Worm (Caenorhabditis elegans): ENCODE data around the gene fbxa-169.

The fbxa-169 gene

ce11 chrII:13648230-13648629, at the start of gene fbxa-169:
Gene fbxa-169, plus strand, starts transcription at chrII:13648530.
- TF ChIP-seq xnd-1 (tag; optimal IDR thresholded peaks at IDR 0.05) (no peak), hlh-26 (GFP tag; conservative IDR thresholded peaks at IDR 0.05) (no peak), ztf-25 (GFP tag; IDR thresholded peaks at IDR 0.05) (no peak), snpc-1.3 (tag; optimal IDR thresholded peaks at IDR 0.05; ENCODE audit: insufficient read depth) (no peak), Y53F4B.3 (GFP tag; IDR thresholded peaks at IDR 0.05) (no peak), lsl-1 (GFP tag; optimal IDR thresholded peaks at IDR 0.05) (no peak), D2030.7 (GFP tag; IDR thresholded peaks at IDR 0.05) (no peak), akir-1 (GFP tag; optimal IDR thresholded peaks at IDR 0.05) (no peak), egrh-3 (GFP tag; IDR thresholded peaks at IDR 0.05) (no peak), ztf-26 (tag; optimal IDR thresholded peaks at IDR 0.05) (no peak), dpff-1 (tag; optimal IDR thresholded peaks at IDR 0.05) (no peak), nhr-90 (tag; optimal IDR thresholded peaks at IDR 0.05) (no peak), lin-35 (GFP tag; optimal IDR thresholded peaks at IDR 0.05) (no peak), B0261.1 (tag; optimal IDR thresholded peaks at IDR 0.05) (no peak), lin-40 (tag; optimal IDR thresholded peaks at IDR 0.05) (no peak), gei-17 (GFP tag; optimal IDR thresholded peaks at IDR 0.05) (no peak), sea-2 (GFP tag; IDR thresholded peaks at IDR 0.05) (no peak)

DNA sequence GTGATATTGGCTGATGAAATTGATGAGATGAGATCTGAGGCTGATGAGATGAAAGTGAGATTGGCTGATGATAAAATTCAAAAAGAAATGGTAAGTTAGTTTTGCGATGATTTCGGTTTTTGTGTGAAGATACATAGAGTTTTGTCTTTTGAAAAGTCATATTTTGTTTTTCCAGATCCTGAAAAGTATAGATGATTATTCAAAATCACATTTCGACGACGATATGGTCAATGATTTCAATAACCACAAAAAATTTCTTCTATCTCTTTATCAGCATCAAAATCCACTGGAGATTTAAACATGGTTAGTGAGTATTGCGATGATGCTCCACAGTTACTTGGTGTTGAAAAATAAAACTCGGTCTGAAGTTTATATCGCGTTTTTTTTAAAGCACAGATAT, 47.4 kb upstream of the fbxa-169 start, which contains the start of gene csp-1:
TSS of gene csp-1 (plus strand) at position 301 of the 400 bp plus-strand sequence.
- TF ChIP-seq akir-1 (GFP tag; optimal IDR thresholded peaks at IDR 0.05) (no peak), somi-1 (GFP tag; optimal IDR thresholded peaks at IDR 0.05) (no peak), attf-3 (GFP tag; conservative IDR thresholded peaks at IDR 0.05) (no peak)

ce11 chrII:13609655-13610054, 38.7 kb upstream of the fbxa-169 start, which contains the start of gene gst-20:
Gene gst-20, minus strand, starts transcription at chrII:13609824.
- TF ChIP-seq nhr-120 (GFP tag; IDR thresholded peaks at IDR 0.05) (no peak), lin-40 (tag; optimal IDR thresholded peaks at IDR 0.05) (peak; percentile 20), dpff-1 (tag; optimal IDR thresholded peaks at IDR 0.05) (no peak), ztf-28 (GFP tag; IDR thresholded peaks at IDR 0.05) (no peak), dox-1 (GFP tag; IDR thresholded peaks at IDR 0.05) (0 out of 2 replicates have a peak, but pooled peaks have one; percentile 34), snpc-4 (GFP tag; optimal IDR thresholded peaks at IDR 0.05) (no peak), snpc-4 (tag; optimal IDR thresholded peaks at IDR 0.05) (no peak), lag-1 (GFP tag; IDR thresholded peaks at IDR 0.05) (no peak), cebp-1 (GFP tag; IDR thresholded peaks at IDR 0.05) (no peak), cebp-1 (tag; optimal IDR thresholded peaks at IDR 0.05) (peak; percentile 29), cebp-2 (GFP tag; IDR thresholded peaks at IDR 0.05) (no peak), nhr-80 (tag; optimal IDR thresholded peaks at IDR 0.05) (peak; percentile 71), F39B2.1 (GFP tag; IDR thresholded peaks at IDR 0.05) (no peak), nhr-27 (tag; optimal IDR thresholded peaks at IDR 0.05) (no peak), Y79H2A.3 (GFP tag; conservative IDR thresholded peaks at IDR 0.05) (no peak), egl-44 (GFP tag; IDR thresholded peaks at IDR 0.05) (no peak), madf-6 (GFP tag; IDR thresholded peaks at IDR 0.05) (no peak), ztf-22 (GFP tag; optimal IDR thresholded peaks at IDR 0.05) (no peak), let-607 (tag; optimal IDR thresholded peaks at IDR 0.05) (peak in 1 of 2 experiments; percentile 15), akir-1 (GFP tag; optimal IDR thresholded peaks at IDR 0.05) (no peak), somi-1 (GFP tag; optimal IDR thresholded peaks at IDR 0.05) (no peak), attf-6 (GFP tag; IDR thresholded peaks at IDR 0.05) (no peak), tbp1 (GFP tag; optimal IDR thresholded peaks at IDR 0.05) (peak; percentile 50), F52B5.7 (tag; optimal IDR thresholded peaks at IDR 0.05) (no peak), hlh-12 (tag; optimal IDR thresholded peaks at IDR 0.05) (no peak), lir-1 (GFP tag; conservative IDR thresholded peaks at IDR 0.05) (no peak), attf-5 (GFP tag; optimal IDR thresholded peaks at IDR 0.05) (peak; percentile 8), hsf-1 (GFP tag; IDR thresholded peaks at IDR 0.05) (no peak), ekl-4 (GFP tag; IDR thresholded peaks at IDR 0.05) (no peak)
